Fruit fly (Drosophila melanogaster) whole organism, prepupa: ENCODE results near the gene CG17233.

ENCODE experiments used
- CG11762 ChIP-seq: fragments of 200-800 bp; sonication (Bioruptor generic); optimal IDR thresholded peaks from 3 replicates; lab custom pipeline; 2016; ENCODE audit warnings: missing biosample characterization, missing genetic modification characterization; ENCODE audit not compliant: insufficient read depth
- CG15336 ChIP-seq: fragments of 200-800 bp; sonication (Bioruptor generic); IDR thresholded peaks from 2 replicates; pipeline ENCODE4 v1.3.6; 2022; ENCODE audit warnings: missing biosample characterization, missing genetic modification characterization
- CG16779 ChIP-seq: fragments of 200-800 bp; sonication (Bioruptor generic); optimal IDR thresholded peaks from 3 replicates; lab custom pipeline; 2017; ENCODE audit warnings: missing biosample characterization, mild to moderate bottlenecking, missing genetic modification characterization
- CG3919 ChIP-seq: fragments of 200-800 bp; sonication (Bioruptor generic); optimal IDR thresholded peaks from 3 replicates; lab custom pipeline; 2016; ENCODE audit warnings: missing biosample characterization, missing genetic modification characterization
- CG6854 ChIP-seq: fragments of 200-800 bp; sonication (Bioruptor generic); optimal IDR thresholded peaks from 2 replicates; lab custom pipeline; 2017; ENCODE audit warnings: missing biosample characterization, mild to moderate bottlenecking, missing genetic modification characterization
- CG8119 ChIP-seq: fragments of 200-800 bp; sonication (Bioruptor generic); IDR thresholded peaks from 3 replicates; pipeline ENCODE4 v1.3.6; 2022; ENCODE audit warnings: missing biosample characterization, missing genetic modification characterization
- CG8319 ChIP-seq: fragments of 200-800 bp; sonication (Bioruptor generic); optimal IDR thresholded peaks from 3 replicates; lab custom pipeline; 2016; ENCODE audit warnings: missing biosample characterization, missing genetic modification characterization
- Hr39 ChIP-seq: fragments of 200-800 bp; sonication (Bioruptor generic); optimal IDR thresholded peaks from 2 replicates; lab custom pipeline; 2016; ENCODE audit warnings: missing biosample characterization, missing genetic modification characterization
- Lpt ChIP-seq: fragments of 200-800 bp; sonication (Bioruptor generic); optimal IDR thresholded peaks from 3 replicates; lab custom pipeline; 2016; ENCODE audit warnings: missing biosample characterization, missing genetic modification characterization
- Met ChIP-seq: fragments of 200-800 bp; sonication (Bioruptor generic); optimal IDR thresholded peaks from 3 replicates; lab custom pipeline; 2016; ENCODE audit warnings: missing biosample characterization, missing genetic modification characterization
- achi ChIP-seq: fragments of 200-800 bp; sonication (Bioruptor generic); optimal IDR thresholded peaks from 3 replicates; lab custom pipeline; 2016; ENCODE audit warnings: missing biosample characterization, missing genetic modification characterization

dm6 chr3L:20203587-20203986 lies 38.1 kb downstream of the CG17233 start, which contains the start of gene CG7298:
- TF ChIP-seq CG3919 (GFP tag; lab: Kevin White, UChicago) (no peak), CG6854 (GFP tag; lab: Kevin White, UChicago) (no peak), CG11762 (GFP tag; lab: Kevin White, UChicago) (no peak), CG15336 (GFP tag; lab: Robert Waterston, UW) (no peak), achi (GFP tag; lab: Kevin White, UChicago) (no peak), CG8119 (GFP tag; lab: Robert Waterston, UW) (no peak), Lpt (GFP tag; lab: Kevin White, UChicago) (no peak), CG8319 (GFP tag; lab: Kevin White, UChicago) (no peak), Met (GFP tag; lab: Kevin White, UChicago) (no peak), Hr39 (no peak), CG16779 (no peak)
